Worm (Caenorhabditis elegans) whole organism, mixed stage, embryonic: ENCODE measurements around the gene ZK822.9.

Source experiments
- M03D4.4 ChIP-seq: sonication (generic microtip); optimal IDR thresholded peaks from 2 replicates; lab custom pipeline; 2017; ENCODE audit warnings: mild to moderate bottlenecking, missing genetic modification characterization, missing compliant biosample characterization
- ces-1 ChIP-seq: fragments of 150-350 bp; optimal IDR thresholded peaks from 2 replicates; lab custom pipeline; 2014; ENCODE audit warnings: missing biosample characterization, missing genetic modification reagents, missing genetic modification characterization
- cnd-1 ChIP-seq: fragments of 200-800 bp; sonication (Bioruptor generic); optimal IDR thresholded peaks from 2 replicates; lab custom pipeline; 2018; ENCODE audit warnings: mild to moderate bottlenecking, missing genetic modification characterization, missing compliant biosample characterization
- hlh-1 ChIP-seq: fragments of 150-350 bp; optimal IDR thresholded peaks from 2 replicates; lab custom pipeline; 2014; ENCODE audit warnings: missing biosample characterization, missing genetic modification reagents, missing genetic modification characterization
- lin-32 ChIP-seq: fragments of 200-800 bp; sonication (Bioruptor generic); optimal IDR thresholded peaks from 2 replicates; lab custom pipeline; 2018; ENCODE audit warnings: mild to moderate bottlenecking, missing genetic modification characterization, missing compliant biosample characterization
- lsy-2 ChIP-seq: fragments of 150-350 bp; optimal IDR thresholded peaks from 2 replicates; lab custom pipeline; 2014; ENCODE audit warnings: missing biosample characterization, missing genetic modification characterization
- mep-1 ChIP-seq: fragments of 150-350 bp; optimal IDR thresholded peaks from 2 replicates; lab custom pipeline; 2017; ENCODE audit warnings: missing biosample characterization, missing genetic modification reagents, missing genetic modification characterization, inconsistent platforms
- nhr-12 ChIP-seq: fragments of 150-350 bp; optimal IDR thresholded peaks from 2 replicates; lab custom pipeline; 2014; ENCODE audit warnings: missing biosample characterization, missing genetic modification characterization
- nhr-28 ChIP-seq: fragments of 150-350 bp; optimal IDR thresholded peaks from 2 replicates; lab custom pipeline; 2014; ENCODE audit warnings: missing biosample characterization, missing genetic modification characterization
- pha-4 ChIP-seq: fragments of 150-350 bp; optimal IDR thresholded peaks from 2 replicates; lab custom pipeline; 2018; ENCODE audit warnings: missing biosample characterization, missing genetic modification reagents, missing genetic modification characterization
- snpc-4 ChIP-seq: fragments of 150-350 bp; optimal IDR thresholded peaks from 2 replicates; lab custom pipeline; 2014; ENCODE audit warnings: missing biosample characterization, missing genetic modification characterization
- unc-39 ChIP-seq: fragments of 150-350 bp; optimal IDR thresholded peaks from 2 replicates; lab custom pipeline; 2014; ENCODE audit warnings: missing biosample characterization, missing genetic modification characterization
- zip-8 ChIP-seq: fragments of 150-350 bp; optimal IDR thresholded peaks from 2 replicates; lab custom pipeline; 2014; ENCODE audit warnings: missing biosample characterization, missing genetic modification characterization
- ztf-11 ChIP-seq: fragments of 150-350 bp; optimal IDR thresholded peaks from 2 replicates; lab custom pipeline; 2014; ENCODE audit warnings: missing biosample characterization, missing genetic modification characterization

DNA sequence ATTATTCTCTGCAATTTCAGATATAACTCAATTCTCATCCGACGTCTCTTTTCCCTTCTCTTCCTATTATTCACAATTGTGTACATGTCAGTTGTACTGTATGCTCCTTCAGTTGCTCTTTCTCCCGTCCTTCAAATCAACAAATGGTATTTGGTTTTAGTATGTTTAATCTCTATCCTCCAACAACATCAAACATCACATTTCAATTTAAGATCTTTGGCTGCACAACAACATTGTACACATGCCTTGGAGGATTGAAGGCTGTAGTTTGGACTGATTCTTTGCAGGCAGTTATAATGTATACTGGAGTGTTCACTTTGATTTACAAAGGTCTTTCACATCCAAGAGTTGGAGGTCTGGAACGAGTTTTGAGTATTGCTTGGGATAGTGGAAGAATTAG lies 22.8 kb downstream of the ZK822.9 start:
- TF ChIP-seq unc-39 (tag; lab: Kevin White, UChicago) = no peak
- TF ChIP-seq lsy-2 (tag; lab: Kevin White, UChicago) = no peak
- no peak for TF ChIP-seq zip-8 (tag; lab: Kevin White, UChicago)
- no peak for TF ChIP-seq pha-4 (tag; lab: Kevin White, UChicago)
- TF ChIP-seq mep-1 = no peak
- no peak for TF ChIP-seq ztf-11 (tag; lab: Kevin White, UChicago)
- no peak for TF ChIP-seq ces-1
- TF ChIP-seq hlh-1 (tag; lab: Kevin White, UChicago) = no peak
- no peak for TF ChIP-seq snpc-4 (tag; lab: Kevin White, UChicago)
- TF ChIP-seq nhr-12 (tag; lab: Kevin White, UChicago) = no peak
- no peak for TF ChIP-seq nhr-28 (tag; lab: Kevin White, UChicago)
- no peak for TF ChIP-seq cnd-1 (tag; lab: Kevin White, UChicago)
- no peak for TF ChIP-seq lin-32
- no peak for TF ChIP-seq M03D4.4
